Fruit fly (Drosophila melanogaster) whole organism, embryonic: ENCODE results near the gene CG11342.
A peak's percentile ranks its signal among the peaks of the same experiment; 100 is the strongest.

Source experiments
- Atf6 ChIP-seq: fragments of 200-800 bp; sonication (Bioruptor generic); IDR thresholded peaks from 2 replicates; pipeline ENCODE4 v1.3.6; 2022; ENCODE audit warnings: missing biosample characterization, missing genetic modification characterization
- C15 ChIP-seq: fragments of 200-800 bp; sonication (Bioruptor generic); IDR thresholded peaks from 3 replicates; pipeline ENCODE4 v1.3.6; 2022; ENCODE audit warnings: missing biosample characterization, missing genetic modification characterization
- CG10147 ChIP-seq: fragments of 200-800 bp; sonication (Bioruptor generic); optimal IDR thresholded peaks from 2 replicates; lab custom pipeline; 2019; ENCODE audit warnings: missing biosample characterization, mild to moderate bottlenecking, missing genetic modification characterization, moderate library complexity
- CG10565 ChIP-seq: fragments of 200-800 bp; sonication (Bioruptor generic); optimal IDR thresholded peaks from 3 replicates; lab custom pipeline; 2016; ENCODE audit warnings: missing biosample characterization, mild to moderate bottlenecking, missing genetic modification characterization
- CG11504 ChIP-seq: fragments of 200-800 bp; sonication (Bioruptor generic); optimal IDR thresholded peaks from 3 replicates; lab custom pipeline; 2019; ENCODE audit warnings: missing biosample characterization, mild to moderate bottlenecking, missing genetic modification characterization, moderate library complexity
- CG11696 ChIP-seq: fragments of 200-800 bp; sonication (Bioruptor generic); IDR thresholded peaks from 2 replicates; pipeline ENCODE4 v1.3.6; 2022; ENCODE audit warnings: missing biosample characterization, missing genetic modification characterization
- CG12219 ChIP-seq: fragments of 200-800 bp; sonication (Bioruptor generic); optimal IDR thresholded peaks from 3 replicates; lab custom pipeline; 2018; ENCODE audit warnings: missing biosample characterization, mild to moderate bottlenecking, missing genetic modification characterization
- CG13287 ChIP-seq: fragments of 200-800 bp; sonication (Bioruptor generic); IDR thresholded peaks from 2 replicates; pipeline ENCODE4 v1.3.6; 2022; ENCODE audit warnings: missing biosample characterization, missing genetic modification characterization; ENCODE audit not compliant: partially characterized antibody
- CG13624 ChIP-seq: fragments of 200-800 bp; sonication (Bioruptor generic); optimal IDR thresholded peaks from 2 replicates; lab custom pipeline; 2016; ENCODE audit warnings: missing biosample characterization, missing genetic modification characterization
- CG14441 ChIP-seq: fragments of 200-800 bp; sonication (Bioruptor generic); IDR thresholded peaks from 2 replicates; pipeline ENCODE4 v1.3.6; 2022; ENCODE audit warnings: missing biosample characterization, missing genetic modification characterization
- CG15269 ChIP-seq: fragments of 200-800 bp; sonication (Bioruptor generic); optimal IDR thresholded peaks from 2 replicates; lab custom pipeline; 2018; ENCODE audit warnings: missing biosample characterization, mild to moderate bottlenecking, missing genetic modification characterization, moderate library complexity
- CG15601 ChIP-seq: fragments of 200-800 bp; sonication (Bioruptor generic); optimal IDR thresholded peaks from 3 replicates; lab custom pipeline; 2019; ENCODE audit warnings: missing biosample characterization, mild to moderate bottlenecking, missing genetic modification characterization, moderate library complexity
- CG17359 ChIP-seq: fragments of 200-800 bp; sonication (Bioruptor generic); optimal IDR thresholded peaks from 3 replicates; lab custom pipeline; 2018; ENCODE audit warnings: missing biosample characterization, mild to moderate bottlenecking, missing genetic modification characterization, moderate library complexity
- CG17361 ChIP-seq: fragments of 200-800 bp; sonication (Bioruptor generic); IDR thresholded peaks from 3 replicates; pipeline ENCODE4 v1.3.6; 2022; ENCODE audit warnings: missing biosample characterization, missing genetic modification characterization
- CG17802 ChIP-seq: fragments of 200-800 bp; sonication (Bioruptor generic); optimal IDR thresholded peaks from 2 replicates; lab custom pipeline; 2018; ENCODE audit warnings: missing biosample characterization, mild to moderate bottlenecking, missing genetic modification characterization, moderate library complexity
- CG18476 ChIP-seq: fragments of 200-800 bp; sonication (Bioruptor generic); optimal IDR thresholded peaks from 2 replicates; lab custom pipeline; 2016; ENCODE audit warnings: missing biosample characterization, mild to moderate bottlenecking, missing genetic modification characterization
- CG18599 ChIP-seq: fragments of 200-800 bp; sonication (Bioruptor generic); optimal IDR thresholded peaks from 3 replicates; lab custom pipeline; 2017; ENCODE audit warnings: missing biosample characterization, missing genetic modification characterization, mild to moderate bottlenecking, moderate library complexity, missing genetic modification reagents
- CG31365 ChIP-seq: fragments of 200-800 bp; sonication (Bioruptor generic); optimal IDR thresholded peaks from 2 replicates; lab custom pipeline; 2018; ENCODE audit warnings: missing biosample characterization, mild to moderate bottlenecking, missing genetic modification characterization
- CG32767 ChIP-seq: fragments of 200-800 bp; sonication (Bioruptor generic); IDR thresholded peaks from 2 replicates; pipeline ENCODE4 v1.3.6; 2022; ENCODE audit warnings: missing biosample characterization, missing genetic modification characterization
- CG4707 ChIP-seq: fragments of 200-800 bp; sonication (Bioruptor generic); optimal IDR thresholded peaks from 2 replicates; lab custom pipeline; 2018; ENCODE audit warnings: missing biosample characterization, mild to moderate bottlenecking, missing genetic modification characterization, moderate library complexity
- CG4730 ChIP-seq: fragments of 200-800 bp; sonication (Bioruptor generic); IDR thresholded peaks from 2 replicates; pipeline ENCODE4 v1.3.6; 2022; ENCODE audit warnings: missing biosample characterization, missing genetic modification characterization
- CG6813 ChIP-seq: fragments of 200-800 bp; sonication (Bioruptor generic); optimal IDR thresholded peaks from 2 replicates; lab custom pipeline; 2017; ENCODE audit warnings: missing biosample characterization, missing genetic modification characterization, mild to moderate bottlenecking, moderate library complexity, missing genetic modification reagents
- CG8089 ChIP-seq: fragments of 200-800 bp; sonication (Bioruptor generic); optimal IDR thresholded peaks from 3 replicates; lab custom pipeline; 2016; ENCODE audit warnings: missing biosample characterization, missing genetic modification characterization
- Ets65A ChIP-seq: fragments of 200-800 bp; sonication (Bioruptor generic); peaks from one replicate; lab custom pipeline; 2016; ENCODE audit warnings: missing biosample characterization, missing genetic modification characterization
- Fer1 ChIP-seq: fragments of 200-800 bp; sonication (Bioruptor generic); optimal IDR thresholded peaks from 2 replicates; lab custom pipeline; 2017; ENCODE audit warnings: missing biosample characterization, mild to moderate bottlenecking, missing genetic modification characterization
- HmgZ ChIP-seq: fragments of 200-800 bp; sonication (Bioruptor generic); optimal IDR thresholded peaks from 2 replicates; lab custom pipeline; 2018; ENCODE audit warnings: missing biosample characterization, mild to moderate bottlenecking, missing genetic modification characterization
- Max ChIP-seq: fragments of 200-800 bp; sonication (Bioruptor generic); optimal IDR thresholded peaks from 2 replicates; lab custom pipeline; 2016; ENCODE audit warnings: missing biosample characterization, mild to moderate bottlenecking, missing genetic modification characterization
- NC2α ChIP-seq: fragments of 200-800 bp; sonication (Bioruptor generic); optimal IDR thresholded peaks from 2 replicates; lab custom pipeline; 2016; ENCODE audit warnings: missing biosample characterization, missing genetic modification characterization
- Six4 ChIP-seq: fragments of 200-800 bp; sonication (Bioruptor generic); optimal IDR thresholded peaks from 2 replicates; lab custom pipeline; 2016; ENCODE audit warnings: missing biosample characterization, missing genetic modification characterization
- TFAM ChIP-seq: fragments of 200-800 bp; sonication (Bioruptor generic); optimal IDR thresholded peaks from 2 replicates; lab custom pipeline; 2017; ENCODE audit warnings: missing biosample characterization, missing genetic modification characterization, inconsistent platforms
- bsh ChIP-seq, 2 experiments: fragments of 200-800 bp; sonication (Bioruptor generic); optimal IDR thresholded peaks; 2 replicates each; lab custom pipeline; 2017 to 2018; ENCODE audit warnings: mild to moderate bottlenecking in 2 of 2, missing biosample characterization in 2 of 2, missing genetic modification characterization in 2 of 2, moderate library complexity in 1 of 2
- croc ChIP-seq: fragments of 200-800 bp; sonication (Bioruptor generic); conservative IDR thresholded peaks from 3 replicates; pipeline ENCODE4 v1.3.6; 2022; ENCODE audit warnings: missing biosample characterization, missing genetic modification characterization
- dpn ChIP-seq, 2 experiments: fragments of 200-800 bp; sonication (Bioruptor generic); optimal IDR thresholded peaks; 3 replicates each; lab custom pipeline; 2016; ENCODE audit warnings: missing biosample characterization in 2 of 2, missing genetic modification characterization in 2 of 2
- dysf ChIP-seq: fragments of 200-800 bp; sonication (Bioruptor generic); IDR thresholded peaks from 3 replicates; pipeline ENCODE4 v1.3.6; 2022; ENCODE audit warnings: missing biosample characterization, missing genetic modification characterization
- eve ChIP-seq, 2 experiments: fragments of >200 bp; optimal IDR thresholded peaks; 2 replicates each; lab custom pipeline; 2017; ENCODE audit warnings: missing biosample characterization in 2 of 2, missing genetic modification characterization in 2 of 2
- gce ChIP-seq: fragments of 200-800 bp; sonication (Bioruptor generic); IDR thresholded peaks from 3 replicates; pipeline ENCODE4 v1.3.6; 2022; ENCODE audit warnings: missing biosample characterization, missing genetic modification characterization
- gem ChIP-seq: fragments of 200-800 bp; sonication (Bioruptor generic); optimal IDR thresholded peaks from 2 replicates; lab custom pipeline; 2019; ENCODE audit warnings: missing biosample characterization, mild to moderate bottlenecking, missing genetic modification characterization, moderate library complexity
- grn ChIP-seq: fragments of 200-800 bp; sonication (Bioruptor generic); optimal IDR thresholded peaks from 3 replicates; lab custom pipeline; 2017; ENCODE audit warnings: missing biosample characterization, missing genetic modification characterization
- insv ChIP-seq, 2 experiments: fragments of 200-800 bp; sonication (Bioruptor generic); optimal IDR thresholded peaks; 3 replicates each; lab custom pipeline; 2016 to 2018; ENCODE audit warnings: missing biosample characterization in 2 of 2, missing genetic modification characterization in 2 of 2
- kay ChIP-seq: fragments of 200-800 bp; sonication (Bioruptor generic); optimal IDR thresholded peaks from 2 replicates; lab custom pipeline; 2016; ENCODE audit warnings: missing biosample characterization, missing genetic modification characterization
- lbe ChIP-seq: fragments of 200-800 bp; sonication (Bioruptor generic); optimal IDR thresholded peaks from 2 replicates; lab custom pipeline; 2016; ENCODE audit warnings: missing biosample characterization, mild to moderate bottlenecking, missing genetic modification characterization
- mld ChIP-seq: fragments of 200-800 bp; sonication (Bioruptor generic); IDR thresholded peaks from 3 replicates; pipeline ENCODE4 v1.3.6; 2022; ENCODE audit warnings: missing biosample characterization, missing genetic modification characterization; ENCODE audit not compliant: partially characterized antibody
- nmo ChIP-seq: fragments of 200-800 bp; sonication (Bioruptor generic); optimal IDR thresholded peaks from 2 replicates; lab custom pipeline; 2018; ENCODE audit warnings: missing biosample characterization, mild to moderate bottlenecking, missing genetic modification characterization, moderate library complexity
- odd ChIP-seq: fragments of 200-800 bp; sonication (Bioruptor generic); optimal IDR thresholded peaks from 2 replicates; lab custom pipeline; 2017; ENCODE audit warnings: missing biosample characterization, mild to moderate bottlenecking, missing genetic modification characterization
- pum ChIP-seq: fragments of 200-800 bp; sonication (Bioruptor generic); optimal IDR thresholded peaks from 2 replicates; lab custom pipeline; 2016; ENCODE audit warnings: missing biosample characterization, missing genetic modification characterization
- sd ChIP-seq: fragments of 200-800 bp; sonication (Bioruptor generic); optimal IDR thresholded peaks from 3 replicates; lab custom pipeline; 2018; ENCODE audit warnings: missing biosample characterization, mild to moderate bottlenecking, missing genetic modification characterization, moderate library complexity
- shn ChIP-seq: fragments of 200-800 bp; sonication (Bioruptor generic); optimal IDR thresholded peaks from 3 replicates; lab custom pipeline; 2016; ENCODE audit warnings: missing biosample characterization, missing genetic modification characterization
- slp2 ChIP-seq: fragments of 200-800 bp; sonication (Bioruptor generic); optimal IDR thresholded peaks from 2 replicates; lab custom pipeline; 2016; ENCODE audit warnings: missing biosample characterization, missing genetic modification characterization
- sqz ChIP-seq: fragments of 200-800 bp; sonication (Bioruptor generic); optimal IDR thresholded peaks from 3 replicates; lab custom pipeline; 2018; ENCODE audit warnings: missing biosample characterization, mild to moderate bottlenecking, missing genetic modification characterization
- vvl ChIP-seq: fragments of 200-800 bp; sonication (Bioruptor generic); IDR thresholded peaks from 2 replicates; pipeline ENCODE4 v1.3.6; 2022; ENCODE audit warnings: missing biosample characterization, missing genetic modification characterization
- z ChIP-seq: fragments of 200-800 bp; sonication (Bioruptor generic); IDR thresholded peaks from 3 replicates; pipeline ENCODE4 v1.3.6; 2022; ENCODE audit warnings: missing biosample characterization, missing genetic modification characterization
- zfh1 ChIP-seq: fragments of 200-800 bp; sonication (Bioruptor generic); IDR thresholded peaks from 3 replicates; pipeline ENCODE4 v1.3.6; 2022; ENCODE audit warnings: missing biosample characterization, missing genetic modification characterization

CG11342 gene

DNA sequence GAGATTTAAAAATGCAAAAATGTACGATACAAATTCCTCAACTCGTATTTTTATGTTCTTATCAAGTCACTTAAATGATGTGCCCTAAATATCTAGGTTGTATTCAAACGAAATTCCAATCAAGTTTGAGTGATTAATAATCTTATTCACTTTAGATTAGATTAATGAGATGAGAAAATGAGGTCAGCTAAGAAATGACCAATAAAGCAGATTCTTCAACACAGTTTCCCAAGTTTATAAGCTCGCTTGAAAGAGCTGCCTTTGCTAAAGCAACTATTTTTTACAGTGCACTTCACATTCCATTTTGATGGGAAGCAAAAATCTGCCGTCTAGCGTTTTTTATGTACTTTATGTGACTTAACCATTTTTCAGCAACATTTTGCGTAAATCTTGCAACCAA lies 20.9 kb downstream of the CG11342 start (continued):
- TF ChIP-seq CG12219 (GFP tag; lab: Kevin White, UChicago) (no peak), CG10147 (no peak), CG17359 (no peak), gem (tag; lab: Kevin White, UChicago) (peak; percentile 24), CG11696 (GFP tag; lab: Robert Waterston, UW) (no peak), CG32767 (no peak), odd (GFP tag; lab: Kevin White, UChicago) (no peak), eve (GFP tag; optimal IDR thresholded peaks at IDR 0.05; lab: Kevin White, UChicago) (peak in 1 of 2 experiments; percentile 42), shn (GFP tag; lab: Kevin White, UChicago) (no peak), insv (GFP tag; optimal IDR thresholded peaks at IDR 0.05; lab: Kevin White, UChicago) (no peak), nmo (GFP tag; lab: Kevin White, UChicago) (no peak), Ets65A (GFP tag; lab: Kevin White, UChicago) (peak; percentile 62), CG13287 (GFP tag; lab: Robert Waterston, UW) (no peak), CG13624 (GFP tag; lab: Kevin White, UChicago) (no peak), C15 (GFP tag; lab: Robert Waterston, UW) (no peak), croc (GFP tag; lab: Robert Waterston, UW) (no peak), bsh (GFP tag; optimal IDR thresholded peaks at IDR 0.05; lab: Kevin White, UChicago) (peak in 1 of 2 experiments; percentile 60), CG10565 (GFP tag; lab: Kevin White, UChicago) (no peak), dpn (GFP tag; optimal IDR thresholded peaks at IDR 0.05; lab: Kevin White, UChicago) (no peak), kay (GFP tag; lab: Kevin White, UChicago) (no peak), z (GFP tag; lab: Robert Waterston, UW) (no peak), pum (GFP tag; lab: Kevin White, UChicago) (no peak), Max (GFP tag; lab: Kevin White, UChicago) (no peak), Atf6 (GFP tag; lab: Robert Waterston, UW) (no peak), CG17802 (tag; lab: Kevin White, UChicago) (no peak), CG17361 (GFP tag; lab: Robert Waterston, UW) (0 out of 3 replicates have a peak, but pooled peaks have one; percentile 13), CG18599 (GFP tag; lab: Kevin White, UChicago) (no peak), lbe (GFP tag; lab: Kevin White, UChicago) (no peak), CG18476 (no peak), mld (GFP tag; lab: Robert Waterston, UW) (no peak), NC2α (GFP tag; lab: Kevin White, UChicago) (no peak), CG4730 (GFP tag; lab: Robert Waterston, UW) (no peak), CG11504 (tag; lab: Kevin White, UChicago) (no peak), CG8089 (no peak), Six4 (no peak), dysf (GFP tag; lab: Robert Waterston, UW) (no peak), TFAM (GFP tag; lab: Kevin White, UChicago) (no peak)

DNA sequence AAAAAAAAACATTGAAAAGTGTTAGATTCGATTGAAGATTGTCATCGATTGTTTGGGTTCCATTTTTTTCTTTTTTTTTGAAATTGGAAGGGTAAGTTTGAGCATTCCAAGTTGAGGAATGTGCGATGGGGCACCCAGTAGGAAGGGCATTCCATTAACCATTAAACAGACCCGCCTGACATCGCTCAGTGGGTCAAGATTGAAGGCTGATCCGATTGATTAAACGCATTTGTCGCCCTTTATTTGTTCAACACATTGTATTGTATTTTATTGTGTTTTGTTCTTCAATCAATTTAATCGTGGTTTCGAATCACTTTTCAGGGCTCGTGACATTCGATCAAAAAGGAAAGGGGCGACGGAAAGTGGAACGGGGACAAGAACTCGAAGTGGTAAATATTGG lies 26.2 kb downstream of the CG11342 start:
- no peak for TF ChIP-seq CG15269
- TF ChIP-seq vvl (GFP tag; lab: Robert Waterston, UW) = no peak
- TF ChIP-seq CG14441 (GFP tag; lab: Robert Waterston, UW) = no peak
- TF ChIP-seq CG31365 (tag; lab: Kevin White, UChicago) = no peak
- peak; percentile 90 for TF ChIP-seq grn (GFP tag; lab: Kevin White, UChicago)
- no peak for TF ChIP-seq CG4707 (GFP tag; lab: Kevin White, UChicago)
- peak in 1 of 2 experiments; percentile 69 for TF ChIP-seq eve (GFP tag; optimal IDR thresholded peaks at IDR 0.05; lab: Kevin White, UChicago)
- peak; percentile 90 for TF ChIP-seq sd
- TF ChIP-seq HmgZ = no peak
- TF ChIP-seq Fer1 = no peak
- no peak for TF ChIP-seq slp2 (GFP tag; lab: Kevin White, UChicago)
- peak; percentile 47 for TF ChIP-seq CG15601 (tag; lab: Kevin White, UChicago)
- TF ChIP-seq zfh1 (GFP tag; lab: Robert Waterston, UW) = no peak
- TF ChIP-seq CG6813 (GFP tag; lab: Kevin White, UChicago) = no peak
- no peak for TF ChIP-seq CG10147
- no peak for TF ChIP-seq gce (GFP tag; lab: Robert Waterston, UW)
- peak; percentile 41 for TF ChIP-seq sqz
